Fruit fly (Drosophila melanogaster) S2 (cell line): ENCODE data around the gene CG2991.

Source experiments
- CG8478 ChIP-seq: fragments of >200 bp; optimal IDR thresholded peaks from 2 replicates; lab custom pipeline; 2018
- CTCF ChIP-seq, 2 experiments: fragments of >200 bp; optimal IDR thresholded peaks; 2 replicates each; lab custom pipeline; 2018

CG2991 gene

dm6 chr2L:2908440-2909154 is 51.6 kb downstream of the CG2991 start:
- TF ChIP-seq CG8478 (lab: Kevin White, UChicago) (no peak), CTCF (optimal IDR thresholded peaks at IDR 0.05; lab: Kevin White, UChicago) (no peak)

dm6 chr2L:2909495-2909894 is 52.5 kb downstream of the CG2991 start:
- TF ChIP-seq CTCF (optimal IDR thresholded peaks at IDR 0.05; lab: Kevin White, UChicago) (no peak), CG8478 (lab: Kevin White, UChicago) (no peak)

- no peak for TF ChIP-seq CG8478 (lab: Kevin White, UChicago)
- TF ChIP-seq CTCF (optimal IDR thresholded peaks at IDR 0.05; lab: Kevin White, UChicago) = no peak
Observed at dm6 chr2L:2910957-2911356, 54.0 kb downstream of the CG2991 start.
